Fruit fly (Drosophila melanogaster) whole organism, embryonic: ENCODE measurements around the gene CG13658.

Experiments used
- Atf3 ChIP-seq: fragments of 200-800 bp; sonication (Bioruptor generic); optimal IDR thresholded peaks from 3 replicates; lab custom pipeline; 2016; ENCODE audit warnings: missing biosample characterization, missing genetic modification characterization
- Awh ChIP-seq: fragments of 200-800 bp; sonication (Bioruptor generic); IDR thresholded peaks from 2 replicates; pipeline ENCODE4, ENCODE4 v1.3.6; 2022; ENCODE audit warnings: missing biosample characterization, missing genetic modification characterization
- Blimp-1 ChIP-seq: fragments of 200-800 bp; sonication (Bioruptor generic); optimal IDR thresholded peaks from 3 replicates; lab custom pipeline; 2018; ENCODE audit warnings: missing biosample characterization, missing genetic modification characterization, mild to moderate bottlenecking, moderate library complexity, missing genetic modification reagents
- CG10959 ChIP-seq: fragments of 200-800 bp; sonication (Bioruptor generic); IDR thresholded peaks from 2 replicates; pipeline ENCODE4 v1.3.6; 2022; ENCODE audit warnings: missing biosample characterization, missing genetic modification characterization
- CG12942 ChIP-seq: fragments of 200-800 bp; sonication (Bioruptor generic); optimal IDR thresholded peaks from 3 replicates; lab custom pipeline; 2016; ENCODE audit warnings: missing biosample characterization, missing genetic modification characterization
- CG13624 ChIP-seq: fragments of 200-800 bp; sonication (Bioruptor generic); optimal IDR thresholded peaks from 2 replicates; lab custom pipeline; 2016; ENCODE audit warnings: missing biosample characterization, missing genetic modification characterization
- CG16815 ChIP-seq: fragments of 200-800 bp; sonication (Bioruptor generic); optimal IDR thresholded peaks from 3 replicates; lab custom pipeline; 2017; ENCODE audit warnings: missing biosample characterization, mild to moderate bottlenecking, missing genetic modification characterization
- CG17359 ChIP-seq: fragments of 200-800 bp; sonication (Bioruptor generic); optimal IDR thresholded peaks from 3 replicates; lab custom pipeline; 2018; ENCODE audit warnings: missing biosample characterization, mild to moderate bottlenecking, missing genetic modification characterization, moderate library complexity
- CG17829 ChIP-seq: fragments of 200-800 bp; optimal IDR thresholded peaks from 2 replicates; lab custom pipeline; 2019; ENCODE audit warnings: missing biosample characterization, mild to moderate bottlenecking, missing genetic modification characterization, moderate library complexity
- CG18599 ChIP-seq: fragments of 200-800 bp; sonication (Bioruptor generic); optimal IDR thresholded peaks from 3 replicates; lab custom pipeline; 2017; ENCODE audit warnings: missing biosample characterization, missing genetic modification characterization, mild to moderate bottlenecking, moderate library complexity, missing genetic modification reagents
- CG2120 ChIP-seq: fragments of 200-800 bp; sonication (Bioruptor generic); optimal IDR thresholded peaks from 3 replicates; lab custom pipeline; 2016; ENCODE audit warnings: missing biosample characterization, missing genetic modification characterization
- CG2678 ChIP-seq: fragments of 200-800 bp; sonication (Bioruptor generic); optimal IDR thresholded peaks from 3 replicates; lab custom pipeline; 2019; ENCODE audit warnings: missing biosample characterization, mild to moderate bottlenecking, missing genetic modification characterization, moderate library complexity
- CG30020 ChIP-seq: fragments of 200-800 bp; optimal IDR thresholded peaks from 2 replicates; lab custom pipeline; 2019; ENCODE audit warnings: missing biosample characterization, mild to moderate bottlenecking, missing genetic modification characterization, moderate library complexity
- CG3163 ChIP-seq: fragments of 200-800 bp; sonication (Bioruptor generic); optimal IDR thresholded peaks from 3 replicates; lab custom pipeline; 2016; ENCODE audit warnings: missing biosample characterization, missing genetic modification characterization
- CG3281 ChIP-seq: fragments of 200-800 bp; sonication (Bioruptor generic); optimal IDR thresholded peaks from 3 replicates; lab custom pipeline; 2017; ENCODE audit warnings: missing biosample characterization, mild to moderate bottlenecking, missing genetic modification characterization
- CG34376 ChIP-seq: fragments of 200-800 bp; sonication (Bioruptor generic); optimal IDR thresholded peaks from 2 replicates; lab custom pipeline; 2018; ENCODE audit warnings: missing biosample characterization, mild to moderate bottlenecking, missing genetic modification characterization
- CG6791 ChIP-seq: fragments of 200-800 bp; sonication (Bioruptor generic); IDR thresholded peaks from 3 replicates; pipeline ENCODE4 v1.3.6; 2022; ENCODE audit warnings: missing biosample characterization, missing genetic modification characterization; ENCODE audit not compliant: partially characterized antibody
- CG6813 ChIP-seq: fragments of 200-800 bp; sonication (Bioruptor generic); optimal IDR thresholded peaks from 2 replicates; lab custom pipeline; 2017; ENCODE audit warnings: missing biosample characterization, missing genetic modification characterization, mild to moderate bottlenecking, moderate library complexity, missing genetic modification reagents
- CG7963 ChIP-seq: fragments of 200-800 bp; sonication (Bioruptor generic); IDR thresholded peaks from 3 replicates; pipeline ENCODE4 v1.3.6; 2022; ENCODE audit warnings: missing biosample characterization, missing genetic modification characterization; ENCODE audit not compliant: partially characterized antibody
- Camta ChIP-seq: fragments of 200-800 bp; sonication (Bioruptor generic); optimal IDR thresholded peaks from 2 replicates; lab custom pipeline; 2016; ENCODE audit warnings: missing biosample characterization, missing genetic modification characterization
- Chrac-16 ChIP-seq: fragments of 200-800 bp; sonication (Bioruptor generic); optimal IDR thresholded peaks from 3 replicates; lab custom pipeline; 2016; ENCODE audit warnings: missing biosample characterization, missing genetic modification characterization
- CrebB ChIP-seq: fragments of 200-800 bp; sonication (Bioruptor generic); optimal IDR thresholded peaks from 3 replicates; lab custom pipeline; 2018; ENCODE audit warnings: missing biosample characterization, mild to moderate bottlenecking, missing genetic modification characterization
- D ChIP-seq, 2 experiments: fragments of 200-800 bp in 1 of 2; fragments of >200 bp in 1 of 2; sonication (Bioruptor generic) in 1 of 2; optimal IDR thresholded peaks; 2 replicates in 1 of 2; 3 replicates in 1 of 2; lab custom pipeline; 2017; ENCODE audit warnings: mild to moderate bottlenecking in 1 of 2, missing biosample characterization in 1 of 2, missing genetic modification characterization in 1 of 2, missing genetic modification reagents in 1 of 2
- Doc2 ChIP-seq: fragments of 200-800 bp; sonication (Bioruptor generic); IDR thresholded peaks from 2 replicates; pipeline ENCODE4 v1.3.6; 2022; ENCODE audit warnings: missing biosample characterization, missing genetic modification characterization
- Hmx ChIP-seq: fragments of 200-800 bp; sonication (Bioruptor generic); optimal IDR thresholded peaks from 2 replicates; lab custom pipeline; 2016; ENCODE audit warnings: missing biosample characterization, missing genetic modification characterization
- Jarid2 ChIP-seq: fragments of 200-800 bp; sonication (Bioruptor generic); optimal IDR thresholded peaks from 3 replicates; lab custom pipeline; 2017; ENCODE audit warnings: mild to moderate bottlenecking, missing biosample characterization, missing genetic modification reagents, missing genetic modification characterization
- Lhr ChIP-seq: fragments of 200-800 bp; sonication (Bioruptor generic); optimal IDR thresholded peaks from 3 replicates; lab custom pipeline; 2017; ENCODE audit warnings: mild to moderate bottlenecking, missing biosample characterization, missing genetic modification reagents, missing genetic modification characterization
- Mad ChIP-seq: fragments of 200-800 bp; sonication (Bioruptor generic); optimal IDR thresholded peaks from 2 replicates; lab custom pipeline; 2016; ENCODE audit warnings: missing biosample characterization, missing genetic modification characterization
- Nf-YB ChIP-seq: fragments of 200-800 bp; sonication (Bioruptor generic); optimal IDR thresholded peaks from 3 replicates; lab custom pipeline; 2019; ENCODE audit warnings: missing biosample characterization, mild to moderate bottlenecking, missing genetic modification characterization, moderate library complexity
- NfI ChIP-seq: fragments of 200-800 bp; sonication (Bioruptor generic); optimal IDR thresholded peaks from 3 replicates; lab custom pipeline; 2018; ENCODE audit warnings: missing biosample characterization, mild to moderate bottlenecking, missing genetic modification characterization, moderate library complexity
- Spps ChIP-seq: fragments of 200-800 bp; sonication (Bioruptor generic); optimal IDR thresholded peaks from 2 replicates; lab custom pipeline; 2018; ENCODE audit warnings: missing biosample characterization, mild to moderate bottlenecking, missing genetic modification characterization
- Sry-δ ChIP-seq: fragments of 200-800 bp; sonication (Bioruptor generic); optimal IDR thresholded peaks from 2 replicates; lab custom pipeline; 2016; ENCODE audit warnings: missing biosample characterization, missing genetic modification characterization
- ara ChIP-seq: fragments of 200-800 bp; sonication (Bioruptor generic); IDR thresholded peaks from 2 replicates; pipeline ENCODE4 v1.3.6; 2022; ENCODE audit warnings: missing biosample characterization, missing genetic modification characterization
- ato ChIP-seq: fragments of 200-800 bp; sonication (Bioruptor generic); IDR thresholded peaks from 2 replicates; pipeline ENCODE4 v1.3.6; 2022; ENCODE audit warnings: missing biosample characterization, missing genetic modification characterization; ENCODE audit not compliant: partially characterized antibody
- corto ChIP-seq: fragments of 200-800 bp; sonication (Bioruptor generic); optimal IDR thresholded peaks from 2 replicates; lab custom pipeline; 2016; ENCODE audit warnings: missing biosample characterization, mild to moderate bottlenecking, missing genetic modification characterization, moderate library complexity
- emc ChIP-seq: fragments of 200-800 bp; sonication (Bioruptor generic); optimal IDR thresholded peaks from 2 replicates; lab custom pipeline; 2016; ENCODE audit warnings: missing biosample characterization, missing genetic modification characterization
- ftz-f1 ChIP-seq: fragments of 200-800 bp; sonication (Bioruptor generic); optimal IDR thresholded peaks from 2 replicates; lab custom pipeline; 2016; ENCODE audit warnings: missing biosample characterization, missing genetic modification characterization
- gcm2 ChIP-seq: fragments of 200-800 bp; sonication (Bioruptor generic); optimal IDR thresholded peaks from 2 replicates; lab custom pipeline; 2016; ENCODE audit warnings: missing biosample characterization, missing genetic modification characterization
- ham ChIP-seq: fragments of 200-800 bp; sonication (Bioruptor generic); IDR thresholded peaks from 2 replicates; pipeline ENCODE4 v1.3.6; 2022; ENCODE audit warnings: missing biosample characterization, missing genetic modification characterization
- hkb ChIP-seq, 2 experiments: fragments of 200-800 bp in 1 of 2; fragments of >200 bp in 1 of 2; sonication (Bioruptor generic) in 1 of 2; IDR thresholded peaks in 1 of 2; optimal IDR thresholded peaks in 1 of 2; 2 replicates each; pipeline versions ENCODE4 v1.3.6 to Lab custom; 2017 to 2022; ENCODE audit warnings: missing biosample characterization in 1 of 2, missing genetic modification characterization in 1 of 2
- inv ChIP-seq: fragments of 200-800 bp; sonication (Bioruptor generic); IDR thresholded peaks from 2 replicates; pipeline ENCODE4 v1.3.6; 2022; ENCODE audit warnings: missing biosample characterization, missing genetic modification characterization; ENCODE audit not compliant: partially characterized antibody
- lbe ChIP-seq: fragments of 200-800 bp; sonication (Bioruptor generic); optimal IDR thresholded peaks from 2 replicates; lab custom pipeline; 2016; ENCODE audit warnings: missing biosample characterization, mild to moderate bottlenecking, missing genetic modification characterization
- nerfin-1 ChIP-seq: fragments of 200-800 bp; sonication (Bioruptor generic); optimal IDR thresholded peaks from 3 replicates; lab custom pipeline; 2019; ENCODE audit warnings: missing biosample characterization, mild to moderate bottlenecking, missing genetic modification characterization, moderate library complexity
- oc ChIP-seq: fragments of 200-800 bp; sonication (Bioruptor generic); optimal IDR thresholded peaks from 2 replicates; lab custom pipeline; 2018; ENCODE audit warnings: missing biosample characterization, mild to moderate bottlenecking, missing genetic modification characterization, moderate library complexity
- rib ChIP-seq: fragments of 200-800 bp; sonication (Bioruptor generic); IDR thresholded peaks from 2 replicates; pipeline ENCODE4 v1.3.6; 2022; ENCODE audit warnings: missing biosample characterization, missing genetic modification characterization
- vvl ChIP-seq: fragments of 200-800 bp; sonication (Bioruptor generic); IDR thresholded peaks from 2 replicates; pipeline ENCODE4 v1.3.6; 2022; ENCODE audit warnings: missing biosample characterization, missing genetic modification characterization
- zen ChIP-seq: fragments of 200-800 bp; sonication (Bioruptor generic); optimal IDR thresholded peaks from 3 replicates; lab custom pipeline; 2018; ENCODE audit warnings: missing biosample characterization, mild to moderate bottlenecking, missing genetic modification characterization, moderate library complexity
- zen2 ChIP-seq: fragments of 200-800 bp; sonication (Bioruptor generic); IDR thresholded peaks from 3 replicates; pipeline ENCODE4 v1.3.6; 2022; ENCODE audit warnings: missing biosample characterization, missing genetic modification characterization; ENCODE audit not compliant: partially characterized antibody

Gene CG13658

DNA sequence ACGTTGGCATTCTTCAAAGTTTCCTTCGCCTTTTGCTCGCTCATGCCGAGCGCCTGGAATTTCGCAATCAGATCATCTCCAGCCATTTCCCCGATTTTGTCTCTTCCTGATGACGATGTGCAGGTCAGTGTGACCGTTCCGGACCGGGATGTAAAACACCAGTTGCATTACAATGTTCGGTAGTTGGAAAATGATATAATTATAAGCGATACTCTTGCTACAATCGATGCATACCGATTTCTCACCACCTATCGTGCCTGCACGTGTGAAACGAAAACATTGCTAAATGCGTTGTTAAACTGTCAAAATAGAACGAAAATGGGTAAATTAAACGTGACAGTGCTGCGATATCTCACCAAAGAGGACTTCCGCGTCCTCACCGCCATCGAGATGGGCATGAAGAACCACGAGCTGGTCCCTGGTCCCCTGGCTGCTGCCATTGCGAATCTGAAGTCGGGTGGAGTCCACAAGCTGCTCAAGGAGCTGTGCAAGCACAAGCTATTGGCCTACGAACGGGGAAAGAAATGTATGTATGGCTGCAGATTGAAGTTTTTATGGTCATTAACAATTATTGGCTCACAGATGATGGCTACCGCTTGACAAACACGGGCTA, 21.6 kb upstream of the CG13658 start, which contains the start of the genes GlnRS and RIOK2 (continued):
- TF ChIP-seq oc (tag; lab: Kevin White, UChicago) (no peak), CG2120 (GFP tag; lab: Kevin White, UChicago) (peak; percentile 2), zen (tag; lab: Kevin White, UChicago) (peak; percentile 41), CG17829 (peak; percentile 59), D (optimal IDR thresholded peaks at IDR 0.05; lab: Kevin White, UChicago) (peak; percentile 24), D (GFP tag; optimal IDR thresholded peaks at IDR 0.05; lab: Kevin White, UChicago) (no peak), ato (GFP tag; lab: Robert Waterston, UW) (peak; percentile 90), CG12942 (no peak), Atf3 (GFP tag; lab: Kevin White, UChicago) (peak; percentile 5), Awh (GFP tag; lab: Robert Waterston, UW) (no peak), CG16815 (GFP tag; lab: Kevin White, UChicago) (no peak), ftz-f1 (GFP tag; lab: Kevin White, UChicago) (no peak), CG34376 (GFP tag; lab: Kevin White, UChicago) (no peak), emc (no peak), CG30020 (tag; lab: Kevin White, UChicago) (peak; percentile 94), Chrac-16 (no peak), CG3163 (GFP tag; lab: Kevin White, UChicago) (no peak), Lhr (GFP tag; lab: Kevin White, UChicago) (peak; percentile 64), CG7963 (GFP tag; lab: Robert Waterston, UW) (peak; percentile 93), hkb (optimal IDR thresholded peaks at IDR 0.05; lab: Kevin White, UChicago) (no peak), hkb (GFP tag; IDR thresholded peaks at IDR 0.05; lab: Robert Waterston, UW) (no peak), ara (no peak), corto (GFP tag; lab: Kevin White, UChicago) (no peak), CG6791 (GFP tag; lab: Robert Waterston, UW) (peak; percentile 97), CG17359 (tag; lab: Kevin White, UChicago) (no peak), nerfin-1 (tag; lab: Kevin White, UChicago) (no peak), lbe (GFP tag; lab: Kevin White, UChicago) (no peak), Nf-YB (no peak), CG3281 (GFP tag; lab: Kevin White, UChicago) (no peak), Camta (GFP tag; lab: Kevin White, UChicago) (no peak), Spps (tag; lab: Kevin White, UChicago) (no peak), Mad (GFP tag; lab: Kevin White, UChicago) (no peak), Hmx (no peak), CG10959 (GFP tag; lab: Robert Waterston, UW) (no peak), ham (GFP tag; lab: Robert Waterston, UW) (no peak), CG2678 (no peak), inv (GFP tag; lab: Robert Waterston, UW) (peak; percentile 94), gcm2 (GFP tag; lab: Kevin White, UChicago) (no peak), NfI (GFP tag; lab: Kevin White, UChicago) (no peak), Doc2 (GFP tag; lab: Robert Waterston, UW) (no peak), CG13624 (GFP tag; lab: Kevin White, UChicago) (peak; percentile 75), CG6813 (GFP tag; lab: Kevin White, UChicago) (no peak), vvl (GFP tag; lab: Robert Waterston, UW) (peak; percentile 8; the same call in 1 of the 2 replicates), rib (no peak), Sry-δ (GFP tag; lab: Kevin White, UChicago) (peak; percentile 84), zen2 (peak; percentile 95), Blimp-1 (no peak), CG18599 (GFP tag; lab: Kevin White, UChicago) (no peak), Jarid2 (no peak), CrebB (tag; lab: Kevin White, UChicago) (peak; percentile 11)
